Worm (Caenorhabditis elegans) whole organism, young adult: ENCODE data around the gene srbc-22.

Experiments used
- B0336.3 ChIP-seq: fragments of 200-800 bp; sonication (Bioruptor generic); IDR thresholded peaks from 2 replicates; pipeline ENCODE4 v1.3.6; 2022; ENCODE audit warnings: missing genetic modification characterization, missing compliant biosample characterization
- C06A6.2 ChIP-seq: fragments of 200-800 bp; sonication (Bioruptor generic); conservative IDR thresholded peaks from 2 replicates; pipeline ENCODE4 v1.3.6; 2022; ENCODE audit warnings: missing genetic modification characterization, missing compliant biosample characterization
- D2030.7 ChIP-seq: fragments of 200-800 bp; sonication (Bioruptor generic); IDR thresholded peaks from 2 replicates; pipeline ENCODE4 v1.3.6; 2022; ENCODE audit warnings: missing genetic modification reagents, missing genetic modification characterization, missing compliant biosample characterization
- F10E7.11 ChIP-seq: sonication (generic microtip); optimal IDR thresholded peaks from 2 replicates; lab custom pipeline; 2017; ENCODE audit warnings: mild to moderate bottlenecking, missing genetic modification characterization, moderate library complexity, missing compliant biosample characterization
- F33H1.4 ChIP-seq: fragments of 200-800 bp; sonication (Bioruptor generic); IDR thresholded peaks from 2 replicates; pipeline ENCODE4 v1.3.6; 2022; ENCODE audit warnings: missing genetic modification reagents, missing genetic modification characterization, missing compliant biosample characterization
- F57A8.1 ChIP-seq: fragments of 200-800 bp; sonication (Bioruptor generic); optimal IDR thresholded peaks from 2 replicates; lab custom pipeline; 2018; ENCODE audit warnings: mild to moderate bottlenecking, missing genetic modification characterization, moderate library complexity, missing compliant biosample characterization
- F57C9.4 ChIP-seq: sonication (generic microtip); optimal IDR thresholded peaks from 2 replicates; lab custom pipeline; 2017; ENCODE audit warnings: mild to moderate bottlenecking, missing genetic modification characterization, missing compliant biosample characterization
- K12H6.12 ChIP-seq: fragments of 200-800 bp; sonication (Bioruptor generic); optimal IDR thresholded peaks from 2 replicates; lab custom pipeline; 2018; ENCODE audit warnings: mild to moderate bottlenecking, missing genetic modification characterization, missing compliant biosample characterization
- T07F8.4 ChIP-seq: sonication (generic microtip); optimal IDR thresholded peaks from 2 replicates; lab custom pipeline; 2016; ENCODE audit warnings: mild to moderate bottlenecking, missing genetic modification characterization, moderate library complexity, missing compliant biosample characterization
- Y53F4B.3 ChIP-seq: fragments of 200-800 bp; sonication (Bioruptor generic); IDR thresholded peaks from 2 replicates; pipeline ENCODE4 v1.3.6; 2022; ENCODE audit warnings: missing genetic modification reagents, missing genetic modification characterization, missing compliant biosample characterization
- Y95B8A.8 ChIP-seq: fragments of 200-800 bp; sonication (Bioruptor generic); IDR thresholded peaks from 2 replicates; pipeline ENCODE4 v1.3.6; 2022; ENCODE audit warnings: missing genetic modification reagents, missing genetic modification characterization, missing compliant biosample characterization
- ZK185.1 ChIP-seq: sonication (generic microtip); optimal IDR thresholded peaks from 2 replicates; lab custom pipeline; 2016; ENCODE audit warnings: mild to moderate bottlenecking, missing genetic modification characterization, missing compliant biosample characterization; ENCODE audit not compliant: poor library complexity, severe bottlenecking
- atf-7 ChIP-seq: sonication (generic microtip); optimal IDR thresholded peaks from 2 replicates; lab custom pipeline; 2017; ENCODE audit warnings: mild to moderate bottlenecking, missing genetic modification characterization, missing compliant biosample characterization
- athp-1 ChIP-seq: sonication (generic microtip); optimal IDR thresholded peaks from 2 replicates; lab custom pipeline; 2017; ENCODE audit warnings: mild to moderate bottlenecking, missing genetic modification characterization, missing compliant biosample characterization
- attf-6 ChIP-seq: fragments of 200-800 bp; sonication (Bioruptor generic); IDR thresholded peaks from 2 replicates; pipeline ENCODE4 v1.3.6; 2022; ENCODE audit warnings: missing genetic modification reagents, missing genetic modification characterization, missing compliant biosample characterization
- cebp-1 ChIP-seq, 2 experiments: fragments of 200-800 bp in 1 of 2; sonication (Bioruptor generic) in 1 of 2; sonication (generic microtip) in 1 of 2; IDR thresholded peaks in 1 of 2; optimal IDR thresholded peaks in 1 of 2; 2 replicates each; pipeline versions ENCODE4 v1.3.6 to Lab custom; 2017 to 2022; ENCODE audit warnings: missing compliant biosample characterization in 2 of 2, missing genetic modification characterization in 2 of 2, mild to moderate bottlenecking in 1 of 2, missing genetic modification reagents in 1 of 2, moderate library complexity in 1 of 2
- ceh-79 ChIP-seq: sonication (generic microtip); optimal IDR thresholded peaks from 2 replicates; lab custom pipeline; 2017; ENCODE audit warnings: mild to moderate bottlenecking, missing genetic modification characterization, missing compliant biosample characterization
- chd-7 ChIP-seq: sonication (generic microtip); optimal IDR thresholded peaks from 2 replicates; lab custom pipeline; 2016; ENCODE audit warnings: mild to moderate bottlenecking, missing genetic modification characterization, moderate library complexity, missing compliant biosample characterization
- egl-18 ChIP-seq: fragments of 200-800 bp; sonication (Bioruptor generic); IDR thresholded peaks from 2 replicates; pipeline ENCODE4 v1.3.6; 2022; ENCODE audit warnings: missing genetic modification reagents, missing genetic modification characterization, missing compliant biosample characterization
- egrh-3 ChIP-seq: fragments of 200-800 bp; sonication (Bioruptor generic); IDR thresholded peaks from 2 replicates; pipeline ENCODE4 v1.3.6; 2022; ENCODE audit warnings: missing genetic modification reagents, missing genetic modification characterization, missing compliant biosample characterization
- hlh-12 ChIP-seq: sonication (generic microtip); optimal IDR thresholded peaks from 2 replicates; lab custom pipeline; 2016; ENCODE audit warnings: missing genetic modification characterization, missing compliant biosample characterization
- hmg-20 ChIP-seq: fragments of 200-800 bp; sonication (Bioruptor generic); IDR thresholded peaks from 2 replicates; pipeline ENCODE4 v1.3.6; 2022; ENCODE audit warnings: missing genetic modification reagents, missing genetic modification characterization, missing compliant biosample characterization
- hrde-1 ChIP-seq: sonication (generic microtip); optimal IDR thresholded peaks from 2 replicates; lab custom pipeline; 2016; ENCODE audit warnings: missing genetic modification characterization, mild to moderate bottlenecking, missing compliant biosample characterization, moderate library complexity, missing genotype, missing genetic modification reagents, borderline replicate concordance
- hsf-1 ChIP-seq: fragments of 200-800 bp; sonication (Bioruptor generic); IDR thresholded peaks from 2 replicates; pipeline ENCODE4 v1.3.6; 2022; ENCODE audit warnings: missing genetic modification reagents, missing genetic modification characterization, missing compliant biosample characterization
- let-526 ChIP-seq: fragments of 200-800 bp; sonication (Bioruptor generic); IDR thresholded peaks from 2 replicates; pipeline ENCODE4 v1.3.6; 2022; ENCODE audit warnings: missing genetic modification reagents, missing genetic modification characterization, missing compliant biosample characterization
- lin-26 ChIP-seq: fragments of 200-800 bp; sonication (Bioruptor generic); IDR thresholded peaks from 2 replicates; pipeline ENCODE4 v1.3.6; 2022; ENCODE audit warnings: missing genetic modification reagents, missing genetic modification characterization, missing compliant biosample characterization
- lin-35 ChIP-seq, 3 experiments: fragments of 150-350 bp in 2 of 3; sonication (generic microtip) in 1 of 3; optimal IDR thresholded peaks; 2 replicates each; lab custom pipeline; 2014 to 2018; ENCODE audit warnings: missing biosample characterization in 3 of 3, missing genetic modification characterization in 3 of 3, missing genetic modification reagents in 3 of 3
- lin-40 ChIP-seq: sonication (generic microtip); optimal IDR thresholded peaks from 2 replicates; lab custom pipeline; 2016; ENCODE audit warnings: missing genetic modification characterization, mild to moderate bottlenecking, missing compliant biosample characterization, missing genotype, missing genetic modification reagents
- lin-54 ChIP-seq: fragments of 200-800 bp; sonication (Bioruptor generic); optimal IDR thresholded peaks from 2 replicates; lab custom pipeline; 2018; ENCODE audit warnings: mild to moderate bottlenecking, missing genetic modification characterization, missing compliant biosample characterization
- lir-1 ChIP-seq: fragments of 200-800 bp; sonication (Bioruptor generic); conservative IDR thresholded peaks from 2 replicates; pipeline ENCODE4 v1.3.6; 2022; ENCODE audit warnings: missing genetic modification reagents, missing genetic modification characterization, missing compliant biosample characterization
- lsy-27 ChIP-seq: sonication (generic microtip); optimal IDR thresholded peaks from 2 replicates; lab custom pipeline; 2017; ENCODE audit warnings: missing genetic modification characterization, mild to moderate bottlenecking, missing compliant biosample characterization, antibody characterized with exemption, missing genotype, borderline replicate concordance; ENCODE audit not compliant: insufficient read depth
- mxl-1 ChIP-seq: sonication (generic microtip); optimal IDR thresholded peaks from 2 replicates; lab custom pipeline; 2016; ENCODE audit warnings: missing genetic modification characterization, missing compliant biosample characterization
- nfyb-1 ChIP-seq: fragments of 200-800 bp; sonication (Bioruptor generic); IDR thresholded peaks from 2 replicates; pipeline ENCODE4 v1.3.6; 2022; ENCODE audit warnings: missing genetic modification reagents, missing genetic modification characterization, missing compliant biosample characterization
- pbrm-1 ChIP-seq: fragments of 200-800 bp; sonication (Bioruptor generic); IDR thresholded peaks from 2 replicates; pipeline ENCODE4 v1.3.6; 2022; ENCODE audit warnings: missing genetic modification reagents, missing genetic modification characterization, missing compliant biosample characterization
- tbp1 ChIP-seq: fragments of 200-800 bp; sonication (Bioruptor generic); optimal IDR thresholded peaks from 2 replicates; lab custom pipeline; 2018; ENCODE audit warnings: mild to moderate bottlenecking, missing genetic modification characterization, missing compliant biosample characterization
- ztf-22 ChIP-seq: fragments of 200-800 bp; sonication (Bioruptor generic); optimal IDR thresholded peaks from 2 replicates; lab custom pipeline; 2018; ENCODE audit warnings: mild to moderate bottlenecking, missing genetic modification characterization, moderate library complexity, missing compliant biosample characterization

srbc-22 gene

ce11 chrV:2204080-2204479 lies 47.1 kb downstream of the srbc-22 start, which contains the start of gene cyp-33C12 (continued):
- TF ChIP-seq ztf-22 (GFP tag; lab: Kevin White, UChicago), result no peak
- no peak for TF ChIP-seq hsf-1 (GFP tag; lab: Robert Waterston, UW)
- TF ChIP-seq lin-26 (GFP tag; lab: Robert Waterston, UW), result no peak
- TF ChIP-seq hmg-20 (GFP tag; lab: Robert Waterston, UW), result no peak
- no peak for TF ChIP-seq F57C9.4
- TF ChIP-seq Y53F4B.3, result no peak

- TF ChIP-seq cebp-1 (GFP tag; IDR thresholded peaks at IDR 0.05; lab: Robert Waterston, UW), result no peak
- no peak for TF ChIP-seq cebp-1 (tag; optimal IDR thresholded peaks at IDR 0.05; lab: Kevin White, UChicago)
- TF ChIP-seq mxl-1 (tag; lab: Kevin White, UChicago), result no peak
- TF ChIP-seq ceh-79, result no peak
- TF ChIP-seq F10E7.11 (tag; lab: Kevin White, UChicago), result no peak
- no peak for TF ChIP-seq hmg-20 (GFP tag; lab: Robert Waterston, UW)
- TF ChIP-seq let-526, result no peak
Observed at ce11 chrV:2206181-2206580, 49.3 kb downstream of the srbc-22 start, which contains the start of gene srt-40. Gene srt-40, minus strand, starts transcription at chrV:2206281.

ce11 chrV:2206801-2207200 lies 49.9 kb downstream of the srbc-22 start, which contains the start of gene svh-11:
Gene svh-11, plus strand, starts transcription at chrV:2207101.
- no peak for TF ChIP-seq F57A8.1
- no peak for TF ChIP-seq egl-18 (GFP tag; lab: Robert Waterston, UW)
- TF ChIP-seq hsf-1 (GFP tag; lab: Robert Waterston, UW), result no peak
- TF ChIP-seq lsy-27 (tag; lab: Kevin White, UChicago), result no peak
- no peak for TF ChIP-seq Y95B8A.8
- no peak for TF ChIP-seq C06A6.2 (GFP tag; lab: Robert Waterston, UW)
- no peak for TF ChIP-seq hrde-1 (tag; lab: Kevin White, UChicago)
- no peak for TF ChIP-seq pbrm-1 (GFP tag; lab: Robert Waterston, UW)
- no peak for TF ChIP-seq lin-54 (GFP tag; lab: Kevin White, UChicago)
- no peak for TF ChIP-seq hlh-12 (tag; lab: Kevin White, UChicago)
- TF ChIP-seq atf-7, result no peak
- no peak for TF ChIP-seq tbp1 (GFP tag; lab: Kevin White, UChicago)
- TF ChIP-seq athp-1, result no peak
- TF ChIP-seq chd-7 (tag; lab: Kevin White, UChicago), result no peak
- TF ChIP-seq T07F8.4 (tag; lab: Kevin White, UChicago), result no peak
- no peak for TF ChIP-seq K12H6.12 (tag; lab: Kevin White, UChicago)
- no peak for TF ChIP-seq attf-6 (GFP tag; lab: Robert Waterston, UW)
- no peak for TF ChIP-seq lir-1 (GFP tag; lab: Robert Waterston, UW)
- TF ChIP-seq, all 124 proteins: peak for 0

- TF ChIP-seq lin-35 (GFP tag; optimal IDR thresholded peaks at IDR 0.05; lab: Kevin White, UChicago), result no peak
- TF ChIP-seq ZK185.1 (tag; lab: Kevin White, UChicago), result no peak
- TF ChIP-seq F33H1.4, result no peak
- no peak for TF ChIP-seq cebp-1 (GFP tag; IDR thresholded peaks at IDR 0.05; lab: Robert Waterston, UW)
- no peak for TF ChIP-seq cebp-1 (tag; optimal IDR thresholded peaks at IDR 0.05; lab: Kevin White, UChicago)
- 0 out of 2 replicates have a peak, but pooled peaks have one; percentile 34 for TF ChIP-seq nfyb-1 (GFP tag; lab: Robert Waterston, UW)
- TF ChIP-seq lin-40 (tag; lab: Kevin White, UChicago), result no peak
- TF ChIP-seq egrh-3 (GFP tag; lab: Robert Waterston, UW), result no peak
- no peak for TF ChIP-seq B0336.3
- no peak for TF ChIP-seq D2030.7 (GFP tag; lab: Robert Waterston, UW)
Observed at ce11 chrV:2207527-2207926, 50.6 kb downstream of the srbc-22 start.
